Worm (Caenorhabditis elegans): Measurements from ENCODE around the gene ZK1248.20.

ce11 chrII:5858322-5858721 lies 41.9 kb downstream of the ZK1248.20 start, which contains the start of gene F55C12.4:
- no peak for TF ChIP-seq fkh-10 (GFP tag; optimal IDR thresholded peaks at IDR 0.05)
- TF ChIP-seq che-1 (tag; optimal IDR thresholded peaks at IDR 0.05) = no peak
- TF ChIP-seq ama-1 (optimal IDR thresholded peaks at IDR 0.05) = no peak
- no peak for TF ChIP-seq unc-55 (GFP tag; optimal IDR thresholded peaks at IDR 0.05)
- TF ChIP-seq odd-2 (tag; optimal IDR thresholded peaks at IDR 0.05) = no peak
- TF ChIP-seq hlh-15 (tag; optimal IDR thresholded peaks at IDR 0.05) = no peak
- no peak for TF ChIP-seq nhr-11 (tag; optimal IDR thresholded peaks at IDR 0.05)
- TF ChIP-seq unc-3 (GFP tag; conservative IDR thresholded peaks at IDR 0.05) = no peak
- TF ChIP-seq unc-3 (tag; optimal IDR thresholded peaks at IDR 0.05) = no peak
- TF ChIP-seq lin-11 (tag; optimal IDR thresholded peaks at IDR 0.05) = no peak
- TF ChIP-seq ceh-24 (tag; optimal IDR thresholded peaks at IDR 0.05) = no peak
